Worm (Caenorhabditis elegans) whole organism, L4 larva: Measurements from ENCODE around the gene nhr-47.
"Not testable (repeated sequence)": the region's sequence is repeated elsewhere in the genome, so short reads cannot be mapped to it uniquely, and the experiment has no call there.

Experiments used
- D1046.2 ChIP-seq: fragments of 200-800 bp; sonication (Bioruptor generic); IDR thresholded peaks from 2 replicates; pipeline ENCODE4 v1.3.6; 2022; ENCODE audit warnings: missing genetic modification characterization, missing compliant biosample characterization
- F37D6.2 ChIP-seq: sonication (generic microtip); optimal IDR thresholded peaks from 2 replicates; lab custom pipeline; 2016; ENCODE audit warnings: mild to moderate bottlenecking, missing genetic modification characterization, missing compliant biosample characterization
- F44E2.7 ChIP-seq: fragments of 200-800 bp; sonication (Bioruptor generic); IDR thresholded peaks from 2 replicates; pipeline ENCODE4 v2.1.2; 2022; ENCODE audit warnings: missing genetic modification characterization, missing compliant biosample characterization
- F49E8.2 ChIP-seq: sonication (generic microtip); optimal IDR thresholded peaks from 2 replicates; lab custom pipeline; 2016; ENCODE audit warnings: missing compliant biosample characterization, mild to moderate bottlenecking, missing genetic modification characterization, borderline replicate concordance
- R02D3.7 ChIP-seq: fragments of 150-350 bp; sonication (generic microtip); optimal IDR thresholded peaks from 3 replicates; lab custom pipeline; 2014; ENCODE audit warnings: missing biosample characterization, missing genetic modification characterization
- Y105C5A.15 ChIP-seq: fragments of 200-800 bp; sonication (Bioruptor generic); IDR thresholded peaks from 2 replicates; pipeline ENCODE4 v1.3.6; 2022; ENCODE audit warnings: missing genetic modification characterization, missing compliant biosample characterization
- Y5F2A.4 ChIP-seq: fragments of 200-800 bp; sonication (Bioruptor generic); optimal IDR thresholded peaks from 2 replicates; lab custom pipeline; 2018; ENCODE audit warnings: mild to moderate bottlenecking, missing genetic modification characterization, missing compliant biosample characterization
- aha-1 ChIP-seq: fragments of 150-350 bp; peaks from one replicate; lab custom pipeline; 2014; ENCODE audit warnings: missing biosample characterization, missing genetic modification characterization
- ama-1 ChIP-seq: fragments of 150-350 bp; optimal IDR thresholded peaks from 2 replicates; lab custom pipeline; 2014; ENCODE audit warnings: inconsistent platforms, mixed read lengths
- ceh-32 ChIP-seq: sonication (generic microtip); optimal IDR thresholded peaks from 2 replicates; lab custom pipeline; 2016; ENCODE audit warnings: mild to moderate bottlenecking, missing genetic modification characterization, missing compliant biosample characterization; ENCODE audit not compliant: poor library complexity
- ces-1 ChIP-seq: fragments of 150-350 bp; sonication (generic microtip); optimal IDR thresholded peaks from 4 replicates; lab custom pipeline; 2014; ENCODE audit warnings: missing biosample characterization, missing genetic modification reagents, missing genetic modification characterization
- ctbp-1 ChIP-seq: fragments of 200-800 bp; sonication (Bioruptor generic); IDR thresholded peaks from 2 replicates; pipeline ENCODE4 v1.3.6; 2022; ENCODE audit warnings: missing genetic modification reagents, missing genetic modification characterization, missing compliant biosample characterization
- fos-1 ChIP-seq: fragments of 150-350 bp; optimal IDR thresholded peaks from 2 replicates; lab custom pipeline; 2014; ENCODE audit warnings: missing biosample characterization, missing genetic modification characterization
- hlh-11 ChIP-seq: fragments of 200-800 bp; sonication (Bioruptor generic); optimal IDR thresholded peaks from 2 replicates; lab custom pipeline; 2018; ENCODE audit warnings: mild to moderate bottlenecking, missing genetic modification characterization, missing compliant biosample characterization
- lim-7 ChIP-seq: fragments of 200-800 bp; sonication (Bioruptor generic); IDR thresholded peaks from 2 replicates; pipeline ENCODE4 v1.3.6; 2022; ENCODE audit warnings: missing genetic modification characterization, missing compliant biosample characterization
- lin-15B ChIP-seq: fragments of 150-350 bp; sonication (generic microtip); optimal IDR thresholded peaks from 3 replicates; lab custom pipeline; 2014; ENCODE audit warnings: missing biosample characterization, missing genetic modification characterization
- lin-29 ChIP-seq: fragments of 200-800 bp; sonication (Bioruptor generic); IDR thresholded peaks from 2 replicates; pipeline ENCODE4 v1.3.6; 2022; ENCODE audit warnings: missing genetic modification reagents, missing genetic modification characterization, missing compliant biosample characterization
- mep-1 ChIP-seq: fragments of 150-350 bp; sonication (generic microtip); optimal IDR thresholded peaks from 3 replicates; lab custom pipeline; 2014; ENCODE audit warnings: missing biosample characterization, missing genetic modification characterization
- mxl-3 ChIP-seq: fragments of 200-800 bp; sonication (Bioruptor generic); optimal IDR thresholded peaks from 2 replicates; lab custom pipeline; 2018; ENCODE audit warnings: mild to moderate bottlenecking, missing genetic modification characterization, missing compliant biosample characterization
- nhr-11 ChIP-seq: fragments of 150-350 bp; optimal IDR thresholded peaks from 2 replicates; lab custom pipeline; 2014; ENCODE audit warnings: missing biosample characterization, missing genetic modification characterization
- nhr-111 ChIP-seq: fragments of 200-800 bp; sonication (Bioruptor generic); optimal IDR thresholded peaks from 2 replicates; lab custom pipeline; 2018; ENCODE audit warnings: mild to moderate bottlenecking, missing genetic modification characterization, missing compliant biosample characterization
- nhr-41 ChIP-seq: fragments of 200-800 bp; sonication (Bioruptor generic); IDR thresholded peaks from 2 replicates; pipeline ENCODE4 v1.3.6; 2022; ENCODE audit warnings: missing genetic modification reagents, missing genetic modification characterization, missing compliant biosample characterization
- pha-4 ChIP-seq, 2 experiments: fragments of 150-350 bp in 1 of 2; fragments of 200-800 bp in 1 of 2; sonication (Bioruptor generic) in 1 of 2; IDR thresholded peaks in 1 of 2; optimal IDR thresholded peaks in 1 of 2; 2 replicates each; pipeline versions ENCODE4 v1.3.6 to Lab custom; 2014 to 2022; ENCODE audit warnings: missing genetic modification characterization in 2 of 2, missing genetic modification reagents in 2 of 2, missing biosample characterization in 1 of 2, missing compliant biosample characterization in 1 of 2
- rbr-2 ChIP-seq: sonication (generic microtip); optimal IDR thresholded peaks from 2 replicates; lab custom pipeline; 2016; ENCODE audit warnings: missing genotype, missing genetic modification characterization, missing compliant biosample characterization
- set-16 ChIP-seq: fragments of 200-800 bp; sonication (Bioruptor generic); IDR thresholded peaks from 2 replicates; pipeline ENCODE4 v1.3.6; 2022; ENCODE audit warnings: missing genetic modification reagents, missing genetic modification characterization, missing compliant biosample characterization
- spr-1 ChIP-seq: sonication (generic microtip); optimal IDR thresholded peaks from 2 replicates; lab custom pipeline; 2016; ENCODE audit warnings: mild to moderate bottlenecking, missing genetic modification characterization, missing compliant biosample characterization
- tag-97 ChIP-seq: fragments of 200-800 bp; sonication (Bioruptor generic); IDR thresholded peaks from 2 replicates; pipeline ENCODE4 v1.3.6; 2022; ENCODE audit warnings: missing genetic modification characterization, missing compliant biosample characterization
- unc-130 ChIP-seq: sonication (generic microtip); optimal IDR thresholded peaks from 2 replicates; lab custom pipeline; 2016; ENCODE audit warnings: missing genetic modification reagents, missing genetic modification characterization, missing compliant biosample characterization
- unc-62 ChIP-seq, 3 experiments: fragments of 150-350 bp in 1 of 3; sonication (generic microtip); optimal IDR thresholded peaks in 2 of 3; peaks in 1 of 3; 1 replicate in 1 of 3; 2 replicates in 2 of 3; lab custom pipeline; 2014 to 2017; ENCODE audit warnings: missing biosample characterization in 3 of 3, missing genetic modification characterization in 3 of 3, missing genetic modification reagents in 3 of 3, missing genotype in 1 of 3
- zip-11 ChIP-seq: fragments of 200-800 bp; sonication (Bioruptor generic); IDR thresholded peaks from 2 replicates; pipeline ENCODE4 v1.3.6; 2022; ENCODE audit warnings: missing genetic modification characterization, missing compliant biosample characterization

The nhr-47 gene

ce11 chrV:5504807-5505442, at the start of gene nhr-47, which contains the start of gene dnj-19 (continued):
- TF ChIP-seq rbr-2: peak; percentile 96
- peak; percentile 58 for TF ChIP-seq Y5F2A.4
- TF ChIP-seq R02D3.7 (tag; lab: Kevin White, UChicago): no peak
- TF ChIP-seq Y105C5A.15 (GFP tag; lab: Robert Waterston, UW): no peak
- TF ChIP-seq set-16 (GFP tag; lab: Robert Waterston, UW): no peak; the same call in 1 of the 2 replicates
- TF ChIP-seq, all 104 proteins: peak for 61

DNA sequence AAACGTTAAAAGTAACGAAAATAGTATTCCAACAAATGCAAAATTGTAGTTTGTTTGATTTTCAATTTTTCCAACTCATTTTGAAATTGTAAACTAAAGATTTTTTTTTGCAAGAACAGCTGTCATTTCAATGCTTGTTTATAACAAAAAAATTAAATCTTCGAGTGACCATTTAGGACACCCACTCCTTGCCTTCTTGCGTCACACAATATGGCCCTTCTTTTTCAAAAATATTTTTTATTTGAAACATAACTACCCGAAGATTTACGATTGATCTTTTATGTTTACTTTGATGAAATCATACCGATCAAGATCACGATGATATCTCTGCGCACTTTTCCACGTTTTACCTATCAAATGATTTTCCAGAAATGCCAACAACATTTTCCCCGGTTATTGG, 45.2 kb upstream of the nhr-47 start, which contains the start of gene ZC317.2:
Gene ZC317.2, plus strand, starts transcription at position 301 of the 400 bp plus-strand sequence.
- TF ChIP-seq unc-62 (GFP tag; optimal IDR thresholded peaks at IDR 0.05 in 1 of 2; lab: Kevin White, UChicago): no peak
- TF ChIP-seq unc-62 (tag; optimal IDR thresholded peaks at IDR 0.05; lab: Kevin White, UChicago): no peak
- TF ChIP-seq unc-130 (GFP tag; lab: Kevin White, UChicago): no peak
- TF ChIP-seq pha-4 (GFP tag; IDR thresholded peaks at IDR 0.05; lab: Robert Waterston, UW): no peak
- TF ChIP-seq pha-4 (tag; optimal IDR thresholded peaks at IDR 0.05; lab: Kevin White, UChicago): no peak
- no peak for TF ChIP-seq ceh-32 (tag; lab: Kevin White, UChicago)
- peak; percentile 53 for TF ChIP-seq aha-1 (tag; lab: Kevin White, UChicago)
- TF ChIP-seq mxl-3 (GFP tag; lab: Kevin White, UChicago): no peak
- TF ChIP-seq ctbp-1 (GFP tag; lab: Robert Waterston, UW): no peak
- TF ChIP-seq set-16 (GFP tag; lab: Robert Waterston, UW): no peak

DNA sequence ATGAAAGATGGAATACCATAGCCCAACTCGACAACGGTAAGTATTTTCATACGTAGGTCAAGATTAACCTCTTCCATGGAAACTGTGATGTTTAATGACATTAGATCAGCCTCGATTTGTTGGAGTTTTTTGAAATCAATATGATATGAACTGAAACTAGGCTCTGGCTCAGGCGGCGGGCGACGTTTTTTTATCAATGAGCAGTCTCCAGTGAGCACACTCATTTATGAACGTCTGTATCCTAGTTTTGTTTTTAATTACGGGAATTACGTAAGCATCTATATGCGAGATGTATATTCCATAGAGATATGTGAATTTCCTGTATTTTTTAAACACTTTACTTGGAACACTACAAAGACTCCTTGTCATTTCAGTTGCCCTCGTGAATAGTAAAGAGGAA, 42.2 kb upstream of the nhr-47 start, which contains the start of gene srg-67:
Gene srg-67, minus strand, starts transcription at position 101 of the 400 bp plus-strand sequence.
- TF ChIP-seq lin-15B (tag; lab: Kevin White, UChicago): no peak
- TF ChIP-seq zip-11: no peak
- TF ChIP-seq nhr-111 (GFP tag; lab: Kevin White, UChicago): no peak
- no peak for TF ChIP-seq D1046.2 (GFP tag; lab: Robert Waterston, UW)
- no peak for TF ChIP-seq ama-1 (lab: Kevin White, UChicago)
- TF ChIP-seq F37D6.2: no peak
- TF ChIP-seq unc-62 (GFP tag; optimal IDR thresholded peaks at IDR 0.05 in 1 of 2; lab: Kevin White, UChicago): no peak
- no peak for TF ChIP-seq unc-62 (tag; optimal IDR thresholded peaks at IDR 0.05; lab: Kevin White, UChicago)
- TF ChIP-seq fos-1 (tag; lab: Kevin White, UChicago): no peak

DNA sequence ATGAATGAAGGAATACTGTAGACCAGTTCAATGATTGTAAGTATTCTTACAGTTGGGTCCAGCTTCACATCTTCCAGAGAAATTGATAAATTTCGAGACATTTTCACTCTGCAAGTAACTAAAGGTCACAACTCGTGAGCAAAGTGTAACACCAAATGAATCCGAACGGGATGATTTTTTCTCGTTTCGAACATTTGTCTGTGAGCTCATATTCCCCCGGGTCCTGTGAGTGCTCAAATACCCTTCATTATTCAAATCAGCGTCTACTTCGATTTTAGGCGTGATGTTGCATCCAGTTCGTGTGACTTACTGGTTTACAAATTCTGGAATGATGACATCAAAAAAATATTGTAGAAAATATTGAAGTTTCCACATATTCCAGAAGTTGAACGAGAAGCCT, 39.7 kb upstream of the nhr-47 start, which contains the start of gene srg-68:
Gene srg-68, minus strand, starts transcription at position 101 of the 400 bp plus-strand sequence.
- TF ChIP-seq lim-7 (GFP tag; lab: Robert Waterston, UW) (no peak), F44E2.7 (GFP tag; lab: Robert Waterston, UW) (no peak), tag-97 (GFP tag; lab: Robert Waterston, UW) (no peak), ces-1 (GFP tag; lab: Kevin White, UChicago) (no peak), mep-1 (tag; lab: Kevin White, UChicago) (no peak), hlh-11 (tag; lab: Kevin White, UChicago) (no peak), F49E8.2 (tag; lab: Kevin White, UChicago) (no peak), spr-1 (tag; lab: Kevin White, UChicago) (no peak), lin-29 (GFP tag; lab: Robert Waterston, UW) (no peak), nhr-41 (GFP tag; lab: Robert Waterston, UW) (no peak), ceh-32 (tag; lab: Kevin White, UChicago) (no peak), D1046.2 (GFP tag; lab: Robert Waterston, UW) (no peak)

- TF ChIP-seq lim-7 (GFP tag; lab: Robert Waterston, UW); nhr-11 (tag; lab: Kevin White, UChicago); ama-1 (lab: Kevin White, UChicago): not testable (repeated sequence)
- TF ChIP-seq, all 104 proteins: peak for 0; not testable (repeated sequence) for 104
Observed at ce11 chrV:5468489-5468888, 36.6 kb upstream of the nhr-47 start, which contains the start of gene ZC317.6. Gene ZC317.6, minus strand, starts transcription at chrV:5468589.
